Fruit fly (Drosophila melanogaster) whole organism, embryonic: ENCODE data around the gene ImpE1.

ENCODE experiments used
- Atf-2 ChIP-seq: fragments of 200-800 bp; sonication (Bioruptor generic); optimal IDR thresholded peaks from 2 replicates; lab custom pipeline; 2016; ENCODE audit warnings: missing biosample characterization, missing genetic modification characterization
- C15 ChIP-seq: fragments of 200-800 bp; sonication (Bioruptor generic); IDR thresholded peaks from 3 replicates; pipeline ENCODE4 v1.3.6; 2022; ENCODE audit warnings: missing biosample characterization, missing genetic modification characterization
- CG10274 ChIP-seq: fragments of 200-800 bp; sonication (Bioruptor generic); optimal IDR thresholded peaks from 3 replicates; lab custom pipeline; 2017; ENCODE audit warnings: missing biosample characterization, mild to moderate bottlenecking, missing genetic modification characterization
- CG11398 ChIP-seq: fragments of 200-800 bp; sonication (Bioruptor generic); optimal IDR thresholded peaks from 2 replicates; lab custom pipeline; 2016; ENCODE audit warnings: missing biosample characterization, missing genetic modification characterization
- CG11696 ChIP-seq: fragments of 200-800 bp; sonication (Bioruptor generic); IDR thresholded peaks from 2 replicates; pipeline ENCODE4 v1.3.6; 2022; ENCODE audit warnings: missing biosample characterization, missing genetic modification characterization
- CG12299 ChIP-seq: fragments of 200-800 bp; sonication (Bioruptor generic); optimal IDR thresholded peaks from 2 replicates; lab custom pipeline; 2018; ENCODE audit warnings: missing biosample characterization, mild to moderate bottlenecking, missing genetic modification characterization
- CG12659 ChIP-seq: fragments of 200-800 bp; sonication (Bioruptor generic); optimal IDR thresholded peaks from 3 replicates; lab custom pipeline; 2017; ENCODE audit warnings: mild to moderate bottlenecking, missing biosample characterization, missing genetic modification reagents, missing genetic modification characterization
- CG14050 ChIP-seq: fragments of 200-800 bp; sonication (Bioruptor generic); IDR thresholded peaks from 3 replicates; pipeline ENCODE4 v1.3.6; 2022; ENCODE audit warnings: missing biosample characterization, missing genetic modification characterization
- CG15073 ChIP-seq: fragments of 200-800 bp; sonication (Bioruptor generic); optimal IDR thresholded peaks from 2 replicates; lab custom pipeline; 2016; ENCODE audit warnings: missing biosample characterization, missing genetic modification characterization
- CG15479 ChIP-seq: fragments of 200-800 bp; sonication (Bioruptor generic); optimal IDR thresholded peaks from 3 replicates; lab custom pipeline; 2019; ENCODE audit warnings: missing biosample characterization, mild to moderate bottlenecking, missing genetic modification characterization, moderate library complexity
- CG17912 ChIP-seq: fragments of 200-800 bp; sonication (Bioruptor generic); optimal IDR thresholded peaks from 2 replicates; lab custom pipeline; 2018; ENCODE audit warnings: missing biosample characterization, mild to moderate bottlenecking, missing genetic modification characterization
- CG2202 ChIP-seq: fragments of 200-800 bp; sonication (Bioruptor generic); optimal IDR thresholded peaks from 2 replicates; lab custom pipeline; 2018; ENCODE audit warnings: missing biosample characterization, mild to moderate bottlenecking, missing genetic modification characterization
- CG2889 ChIP-seq: fragments of 200-800 bp; sonication (Bioruptor generic); IDR thresholded peaks from 3 replicates; pipeline ENCODE4 v1.3.6; 2022; ENCODE audit warnings: missing biosample characterization, missing genetic modification characterization
- CG30020 ChIP-seq: fragments of 200-800 bp; optimal IDR thresholded peaks from 2 replicates; lab custom pipeline; 2019; ENCODE audit warnings: missing biosample characterization, mild to moderate bottlenecking, missing genetic modification characterization, moderate library complexity
- CG32532 ChIP-seq: fragments of 200-800 bp; sonication (Bioruptor generic); IDR thresholded peaks from 2 replicates; pipeline ENCODE4 v1.3.6; 2022; ENCODE audit warnings: missing biosample characterization, missing genetic modification characterization
- CG3847 ChIP-seq: fragments of 200-800 bp; sonication (Bioruptor generic); IDR thresholded peaks from 2 replicates; pipeline ENCODE4 v1.3.6; 2022; ENCODE audit warnings: missing biosample characterization, missing genetic modification characterization
- CG6689 ChIP-seq: fragments of 200-800 bp; sonication (Bioruptor generic); IDR thresholded peaks from 2 replicates; pipeline ENCODE4 v1.3.6; 2022; ENCODE audit warnings: missing biosample characterization, missing genetic modification characterization
- CG6791 ChIP-seq: fragments of 200-800 bp; sonication (Bioruptor generic); IDR thresholded peaks from 3 replicates; pipeline ENCODE4 v1.3.6; 2022; ENCODE audit warnings: missing biosample characterization, missing genetic modification characterization; ENCODE audit not compliant: partially characterized antibody
- CG7745 ChIP-seq: fragments of 200-800 bp; sonication (Bioruptor generic); optimal IDR thresholded peaks from 2 replicates; lab custom pipeline; 2018; ENCODE audit warnings: missing biosample characterization, mild to moderate bottlenecking, missing genetic modification characterization, moderate library complexity
- CG7963 ChIP-seq: fragments of 200-800 bp; sonication (Bioruptor generic); IDR thresholded peaks from 3 replicates; pipeline ENCODE4 v1.3.6; 2022; ENCODE audit warnings: missing biosample characterization, missing genetic modification characterization; ENCODE audit not compliant: partially characterized antibody
- CG8359 ChIP-seq: fragments of 200-800 bp; sonication (Bioruptor generic); optimal IDR thresholded peaks from 2 replicates; lab custom pipeline; 2017; ENCODE audit warnings: missing biosample characterization, mild to moderate bottlenecking, missing genetic modification characterization, borderline replicate concordance
- CG9609 ChIP-seq: fragments of 200-800 bp; sonication (Bioruptor generic); optimal IDR thresholded peaks from 3 replicates; lab custom pipeline; 2016; ENCODE audit warnings: missing biosample characterization, missing genetic modification characterization
- Dbx ChIP-seq: fragments of 200-800 bp; sonication (Bioruptor generic); IDR thresholded peaks from 3 replicates; pipeline ENCODE4 v1.3.6; 2022; ENCODE audit warnings: missing biosample characterization, missing genetic modification characterization
- Dip2 ChIP-seq: fragments of 200-800 bp; sonication (Bioruptor generic); IDR thresholded peaks from 2 replicates; pipeline ENCODE4 v1.3.6; 2022; ENCODE audit warnings: missing biosample characterization, missing genetic modification characterization
- ERR ChIP-seq: fragments of 200-800 bp; sonication (Bioruptor generic); optimal IDR thresholded peaks from 2 replicates; lab custom pipeline; 2016; ENCODE audit warnings: missing biosample characterization, missing genetic modification characterization
- Elba2 ChIP-seq: fragments of 200-800 bp; sonication (Bioruptor generic); optimal IDR thresholded peaks from 3 replicates; lab custom pipeline; 2016; ENCODE audit warnings: missing biosample characterization, missing genetic modification characterization
- Fer1 ChIP-seq: fragments of 200-800 bp; sonication (Bioruptor generic); optimal IDR thresholded peaks from 2 replicates; lab custom pipeline; 2017; ENCODE audit warnings: missing biosample characterization, mild to moderate bottlenecking, missing genetic modification characterization
- Gsc ChIP-seq: fragments of 200-800 bp; sonication (Bioruptor generic); IDR thresholded peaks from 2 replicates; pipeline ENCODE4 v1.3.6; 2022; ENCODE audit warnings: missing biosample characterization, missing genetic modification characterization
- Side ChIP-seq: fragments of 200-800 bp; sonication (Bioruptor generic); optimal IDR thresholded peaks from 2 replicates; lab custom pipeline; 2016; ENCODE audit warnings: missing biosample characterization, missing genetic modification characterization
- Six4 ChIP-seq: fragments of 200-800 bp; sonication (Bioruptor generic); optimal IDR thresholded peaks from 2 replicates; lab custom pipeline; 2016; ENCODE audit warnings: missing biosample characterization, missing genetic modification characterization
- Sox100B ChIP-seq: fragments of 200-800 bp; sonication (Bioruptor generic); optimal IDR thresholded peaks from 3 replicates; lab custom pipeline; 2018; ENCODE audit warnings: missing biosample characterization, mild to moderate bottlenecking, missing genetic modification characterization
- Sry-δ ChIP-seq: fragments of 200-800 bp; sonication (Bioruptor generic); optimal IDR thresholded peaks from 2 replicates; lab custom pipeline; 2016; ENCODE audit warnings: missing biosample characterization, missing genetic modification characterization
- ato ChIP-seq: fragments of 200-800 bp; sonication (Bioruptor generic); IDR thresholded peaks from 2 replicates; pipeline ENCODE4 v1.3.6; 2022; ENCODE audit warnings: missing biosample characterization, missing genetic modification characterization; ENCODE audit not compliant: partially characterized antibody
- bbx ChIP-seq: fragments of 200-800 bp; sonication (Bioruptor generic); IDR thresholded peaks from 2 replicates; pipeline ENCODE4 v1.3.6; 2022; ENCODE audit warnings: missing biosample characterization, missing genetic modification characterization; ENCODE audit not compliant: partially characterized antibody
- cg ChIP-seq: fragments of 200-800 bp; sonication (Bioruptor generic); optimal IDR thresholded peaks from 3 replicates; lab custom pipeline; 2019; ENCODE audit warnings: missing biosample characterization, mild to moderate bottlenecking, missing genetic modification characterization, moderate library complexity
- crol ChIP-seq: fragments of 200-800 bp; sonication (Bioruptor generic); IDR thresholded peaks from 2 replicates; pipeline ENCODE4 v1.3.6; 2022; ENCODE audit warnings: missing biosample characterization, missing genetic modification characterization
- cwo ChIP-seq: fragments of 200-800 bp; sonication (Bioruptor generic); optimal IDR thresholded peaks from 3 replicates; lab custom pipeline; 2017; ENCODE audit warnings: missing biosample characterization, missing genetic modification characterization, mild to moderate bottlenecking, moderate library complexity, missing genetic modification reagents
- dmrt11E ChIP-seq: fragments of 200-800 bp; sonication (Bioruptor generic); optimal IDR thresholded peaks from 3 replicates; lab custom pipeline; 2018; ENCODE audit warnings: missing biosample characterization, mild to moderate bottlenecking, missing genetic modification characterization, moderate library complexity
- ftz-f1 ChIP-seq: fragments of 200-800 bp; sonication (Bioruptor generic); optimal IDR thresholded peaks from 2 replicates; lab custom pipeline; 2016; ENCODE audit warnings: missing biosample characterization, missing genetic modification characterization
- gfzf ChIP-seq: fragments of 200-800 bp; sonication (Bioruptor generic); optimal IDR thresholded peaks from 2 replicates; lab custom pipeline; 2016; ENCODE audit warnings: missing biosample characterization, mild to moderate bottlenecking, missing genetic modification characterization, moderate library complexity
- grau ChIP-seq: fragments of 200-800 bp; optimal IDR thresholded peaks from 3 replicates; lab custom pipeline; 2019; ENCODE audit warnings: missing biosample characterization, mild to moderate bottlenecking, missing genetic modification characterization, moderate library complexity
- hb ChIP-seq: fragments of 200-800 bp; sonication (Bioruptor generic); IDR thresholded peaks from 3 replicates; pipeline ENCODE4 v1.3.6; 2022; ENCODE audit warnings: missing biosample characterization, missing genetic modification characterization; ENCODE audit not compliant: partially characterized antibody
- mam ChIP-seq: fragments of 200-800 bp; sonication (Bioruptor generic); optimal IDR thresholded peaks from 3 replicates; lab custom pipeline; 2016; ENCODE audit warnings: missing biosample characterization, missing genetic modification characterization
- nom ChIP-seq: fragments of 200-800 bp; sonication (Bioruptor generic); optimal IDR thresholded peaks from 2 replicates; lab custom pipeline; 2017; ENCODE audit warnings: missing biosample characterization, missing genetic modification characterization, mild to moderate bottlenecking, moderate library complexity, missing genetic modification reagents
- pfk ChIP-seq: fragments of 200-800 bp; sonication (Bioruptor generic); optimal IDR thresholded peaks from 2 replicates; lab custom pipeline; 2018; ENCODE audit warnings: missing biosample characterization, mild to moderate bottlenecking, missing genetic modification characterization, moderate library complexity
- pita ChIP-seq: fragments of 200-800 bp; sonication (Bioruptor generic); optimal IDR thresholded peaks from 2 replicates; lab custom pipeline; 2017; ENCODE audit warnings: missing biosample characterization, mild to moderate bottlenecking, missing genetic modification characterization
- ranshi ChIP-seq: fragments of 200-800 bp; sonication (Bioruptor generic); IDR thresholded peaks from 2 replicates; pipeline ENCODE4 v1.3.6; 2022; ENCODE audit warnings: missing biosample characterization, missing genetic modification characterization
- sd ChIP-seq: fragments of 200-800 bp; sonication (Bioruptor generic); optimal IDR thresholded peaks from 3 replicates; lab custom pipeline; 2018; ENCODE audit warnings: missing biosample characterization, mild to moderate bottlenecking, missing genetic modification characterization, moderate library complexity
- slp2 ChIP-seq: fragments of 200-800 bp; sonication (Bioruptor generic); optimal IDR thresholded peaks from 2 replicates; lab custom pipeline; 2016; ENCODE audit warnings: missing biosample characterization, missing genetic modification characterization
- tin ChIP-seq: fragments of 200-800 bp; sonication (Bioruptor generic); optimal IDR thresholded peaks from 3 replicates; lab custom pipeline; 2016; ENCODE audit warnings: missing biosample characterization, missing genetic modification characterization
- tx ChIP-seq: fragments of 200-800 bp; sonication (Bioruptor generic); optimal IDR thresholded peaks from 2 replicates; lab custom pipeline; 2016; ENCODE audit warnings: missing biosample characterization, missing genetic modification characterization
- wdn ChIP-seq: fragments of 200-800 bp; sonication (Bioruptor generic); IDR thresholded peaks from 2 replicates; pipeline ENCODE4 v1.3.6; 2022; ENCODE audit warnings: missing biosample characterization, missing genetic modification characterization

The ImpE1 gene

dm6 chr3L:8411439-8411897 is 39.3 kb downstream of the ImpE1 start, which contains the start of gene Exo70 (continued):
- TF ChIP-seq Side (GFP tag; lab: Kevin White, UChicago) (no peak), gfzf (GFP tag; lab: Kevin White, UChicago) (peak; percentile 76), CG32532 (GFP tag; lab: Robert Waterston, UW) (no peak), CG8359 (GFP tag; lab: Kevin White, UChicago) (no peak), CG6689 (GFP tag; lab: Robert Waterston, UW) (no peak), slp2 (GFP tag; lab: Kevin White, UChicago) (no peak), cwo (GFP tag; lab: Kevin White, UChicago) (no peak), CG6791 (GFP tag; lab: Robert Waterston, UW) (no peak), CG2889 (no peak), CG11398 (GFP tag; lab: Kevin White, UChicago) (no peak), Dbx (GFP tag; lab: Robert Waterston, UW) (no peak), CG30020 (tag; lab: Kevin White, UChicago) (no peak), Fer1 (no peak), ERR (GFP tag; lab: Kevin White, UChicago) (no peak), mam (GFP tag; lab: Kevin White, UChicago) (peak; percentile 10), bbx (no peak), CG12659 (GFP tag; lab: Kevin White, UChicago) (peak; percentile 54), cg (GFP tag; lab: Kevin White, UChicago) (no peak), pita (GFP tag; lab: Kevin White, UChicago) (no peak), nom (GFP tag; lab: Kevin White, UChicago) (no peak), Sry-δ (GFP tag; lab: Kevin White, UChicago) (peak; percentile 50), C15 (GFP tag; lab: Robert Waterston, UW) (no peak), pfk (GFP tag; lab: Kevin White, UChicago) (no peak), sd (tag; lab: Kevin White, UChicago) (peak; percentile 82), CG14050 (GFP tag; lab: Robert Waterston, UW) (no peak), CG9609 (GFP tag; lab: Kevin White, UChicago) (no peak), CG3847 (no peak), CG12299 (no peak), Gsc (no peak), Sox100B (no peak), CG11696 (GFP tag; lab: Robert Waterston, UW) (no peak), CG15073 (GFP tag; lab: Kevin White, UChicago) (no peak), CG17912 (GFP tag; lab: Kevin White, UChicago) (no peak), dmrt11E (no peak), CG15479 (GFP tag; lab: Kevin White, UChicago) (no peak), Six4 (GFP tag; lab: Kevin White, UChicago) (no peak), CG10274 (GFP tag; lab: Kevin White, UChicago) (no peak), crol (GFP tag; lab: Robert Waterston, UW) (no peak), CG7745 (tag; lab: Kevin White, UChicago) (no peak), CG2202 (tag; lab: Kevin White, UChicago) (no peak), Dip2 (no peak), wdn (GFP tag; lab: Robert Waterston, UW) (no peak), ato (GFP tag; lab: Robert Waterston, UW) (no peak), grau (tag; lab: Kevin White, UChicago) (no peak), tin (GFP tag; lab: Kevin White, UChicago) (no peak), Atf-2 (GFP tag; lab: Kevin White, UChicago) (no peak), ranshi (GFP tag; lab: Robert Waterston, UW) (no peak), CG7963 (GFP tag; lab: Robert Waterston, UW) (no peak), hb (GFP tag; lab: Robert Waterston, UW) (no peak), tx (GFP tag; lab: Kevin White, UChicago) (no peak), ftz-f1 (GFP tag; lab: Kevin White, UChicago) (no peak), Elba2 (peak; percentile 71)
